Worm (Caenorhabditis elegans) whole organism, L4/young adult: Measurements from ENCODE around the gene eif-3.L.

Experiments used
- W03F9.2 ChIP-seq: fragments of 150-350 bp; optimal IDR thresholded peaks from 2 replicates; lab custom pipeline; 2014; ENCODE audit warnings: missing biosample characterization, missing genetic modification characterization
- dao-5 ChIP-seq: sonication (generic microtip); optimal IDR thresholded peaks from 2 replicates; lab custom pipeline; 2016; ENCODE audit warnings: missing genotype, missing genetic modification characterization, moderate library complexity, missing compliant biosample characterization

DNA sequence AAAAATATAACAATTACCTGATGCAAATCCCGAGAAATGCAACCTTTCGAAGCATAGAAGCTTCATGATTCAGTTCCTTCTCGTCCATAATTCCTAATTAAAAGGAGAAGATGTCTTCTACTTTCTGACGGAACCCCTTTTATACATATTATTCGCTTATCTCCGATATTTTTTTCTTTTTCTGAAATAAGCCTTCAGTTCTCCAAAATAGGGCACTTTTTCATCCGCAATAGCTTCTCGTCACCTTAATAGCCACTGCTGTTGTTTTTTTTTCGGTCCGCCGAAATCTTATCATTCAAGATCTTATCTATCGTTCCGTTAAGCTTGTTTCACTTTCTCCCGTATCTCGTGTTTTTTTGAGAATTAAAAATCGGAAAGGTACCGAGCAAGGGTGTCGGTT, 30.1 kb upstream of the eif-3.L start, which contains the start of gene bli-2:
- TF ChIP-seq W03F9.2 (no peak), dao-5 (no peak)
